Worm (Caenorhabditis elegans) whole organism, L2 larva: ENCODE data around the gene let-721.

Source experiments
- ZK546.5 ChIP-seq: sonication (generic microtip); optimal IDR thresholded peaks from 2 replicates; lab custom pipeline; 2017; ENCODE audit warnings: missing biosample characterization, missing genetic modification characterization
- ama-1 ChIP-seq: fragments of 150-350 bp; optimal IDR thresholded peaks from 2 replicates; lab custom pipeline; 2018; ENCODE audit warnings: inconsistent platforms
- ceh-16 ChIP-seq: fragments of 150-350 bp; optimal IDR thresholded peaks from 2 replicates; lab custom pipeline; 2014; ENCODE audit warnings: missing biosample characterization, missing genetic modification characterization
- egl-27 ChIP-seq: sonication (generic microtip); optimal IDR thresholded peaks from 3 replicates; lab custom pipeline; 2017; ENCODE audit warnings: missing biosample characterization, missing genetic modification reagents, missing genetic modification characterization
- mbf-1 ChIP-seq: sonication (generic microtip); optimal IDR thresholded peaks from 2 replicates; lab custom pipeline; 2017; ENCODE audit warnings: missing biosample characterization, missing genetic modification characterization
- nhr-12 ChIP-seq: fragments of 150-350 bp; optimal IDR thresholded peaks from 2 replicates; lab custom pipeline; 2014; ENCODE audit warnings: missing biosample characterization, missing genetic modification characterization
- nhr-237 ChIP-seq: fragments of 150-350 bp; optimal IDR thresholded peaks from 2 replicates; lab custom pipeline; 2014; ENCODE audit warnings: missing biosample characterization, missing genetic modification characterization
- snpc-4 ChIP-seq: fragments of 150-350 bp; optimal IDR thresholded peaks from 2 replicates; lab custom pipeline; 2014; ENCODE audit warnings: missing biosample characterization, missing genetic modification characterization
- unc-62 ChIP-seq: fragments of 150-350 bp; optimal IDR thresholded peaks from 2 replicates; lab custom pipeline; 2014; ENCODE audit warnings: missing biosample characterization, missing genetic modification reagents, missing genetic modification characterization
- ztf-11 ChIP-seq: sonication (generic microtip); optimal IDR thresholded peaks from 2 replicates; lab custom pipeline; 2017; ENCODE audit warnings: missing biosample characterization, missing genetic modification characterization
- ztf-4 ChIP-seq: fragments of 150-350 bp; optimal IDR thresholded peaks from 2 replicates; lab custom pipeline; 2014; ENCODE audit warnings: missing biosample characterization, missing genetic modification characterization

DNA sequence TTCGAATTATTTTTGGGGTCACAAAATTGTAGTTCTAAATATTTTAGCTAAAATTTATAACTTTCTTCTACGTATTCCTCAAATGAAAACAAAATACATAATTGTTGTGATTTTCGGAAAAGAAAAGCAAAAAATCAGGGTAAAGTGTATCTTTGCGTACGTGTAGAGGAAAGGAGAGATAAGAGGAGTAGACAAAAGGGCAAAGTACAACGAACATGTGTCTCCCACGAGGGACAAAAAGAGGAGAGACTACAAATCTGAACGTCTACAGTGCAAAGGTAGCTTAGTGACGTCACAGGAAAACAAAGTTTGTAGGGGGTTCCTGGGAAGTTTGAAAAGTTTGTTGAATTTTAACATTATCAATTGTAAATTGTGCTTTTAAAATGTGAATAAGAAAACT lies 814 bp upstream of the let-721 start:
- TF ChIP-seq nhr-12 (tag; lab: Kevin White, UChicago): no peak
- TF ChIP-seq ztf-11 (tag; lab: Kevin White, UChicago): no peak
- TF ChIP-seq ztf-4 (tag; lab: Kevin White, UChicago): no peak
- no peak for TF ChIP-seq egl-27 (tag; lab: Kevin White, UChicago)
- no peak for TF ChIP-seq ZK546.5
- TF ChIP-seq mbf-1 (tag; lab: Kevin White, UChicago): no peak
- TF ChIP-seq ama-1 (lab: Kevin White, UChicago): no peak
- TF ChIP-seq nhr-237: no peak
- no peak for TF ChIP-seq snpc-4
- no peak for TF ChIP-seq ceh-16
- peak; percentile 3 for TF ChIP-seq unc-62
